Worm (Caenorhabditis elegans) whole organism, L1 larva: ENCODE data around the gene orai-1.
A peak's percentile ranks its signal among the peaks of the same experiment; 100 is the strongest.

Experiments used
- C04F5.9 ChIP-seq: sonication (generic microtip); optimal IDR thresholded peaks from 2 replicates; lab custom pipeline; 2016; ENCODE audit warnings: missing genetic modification characterization, missing compliant biosample characterization
- C16A3.4 ChIP-seq: fragments of 150-350 bp; optimal IDR thresholded peaks from 2 replicates; lab custom pipeline; 2014; ENCODE audit warnings: missing biosample characterization, missing genetic modification characterization
- Y116A8C.19 ChIP-seq: sonication (generic microtip); optimal IDR thresholded peaks from 2 replicates; lab custom pipeline; 2016; ENCODE audit warnings: missing compliant biosample characterization, missing genetic modification characterization, borderline replicate concordance
- aly-2 ChIP-seq: fragments of 150-350 bp; optimal IDR thresholded peaks from 2 replicates; lab custom pipeline; 2014; ENCODE audit warnings: missing biosample characterization, missing genetic modification characterization
- ama-1 ChIP-seq: fragments of 150-350 bp; optimal IDR thresholded peaks from 2 replicates; lab custom pipeline; 2014
- ceh-82 ChIP-seq, 3 experiments: fragments of 150-350 bp in 1 of 3; sonication (generic microtip) in 2 of 3; optimal IDR thresholded peaks; 2 replicates each; lab custom pipeline; 2014 to 2017; ENCODE audit warnings: missing biosample characterization in 3 of 3, missing genetic modification characterization in 3 of 3
- ceh-88 ChIP-seq: fragments of 200-800 bp; sonication (Bioruptor generic); IDR thresholded peaks from 2 replicates; pipeline ENCODE4 v1.3.6; 2022; ENCODE audit warnings: missing genetic modification characterization, missing compliant biosample characterization
- ceh-90 ChIP-seq: sonication (generic microtip); optimal IDR thresholded peaks from 2 replicates; lab custom pipeline; 2016; ENCODE audit warnings: missing genetic modification characterization, missing compliant biosample characterization
- ces-1 ChIP-seq: fragments of 150-350 bp; optimal IDR thresholded peaks from 2 replicates; lab custom pipeline; 2014; ENCODE audit warnings: missing biosample characterization, missing genetic modification reagents, missing genetic modification characterization
- efl-1 ChIP-seq, 4 experiments: fragments of 150-350 bp; optimal IDR thresholded peaks in 3 of 4; peaks in 1 of 4; 1 replicate in 1 of 4; 2 replicates in 3 of 4; lab custom pipeline; 2014; ENCODE audit warnings: missing biosample characterization in 2 of 4, missing genetic modification characterization in 2 of 4, missing genetic modification reagents in 2 of 4
- egl-13 ChIP-seq: sonication (generic microtip); optimal IDR thresholded peaks from 2 replicates; lab custom pipeline; 2016; ENCODE audit warnings: missing genotype, missing genetic modification reagents, missing genetic modification characterization, missing compliant biosample characterization
- egl-27 ChIP-seq, 2 experiments: fragments of 150-350 bp in 1 of 2; sonication (generic microtip); optimal IDR thresholded peaks; 3 replicates each; lab custom pipeline; 2017 to 2018; ENCODE audit warnings: missing biosample characterization in 2 of 2, missing genetic modification characterization in 2 of 2, missing genetic modification reagents in 2 of 2
- elt-2 ChIP-seq: sonication (generic microtip); optimal IDR thresholded peaks from 2 replicates; lab custom pipeline; 2016; ENCODE audit warnings: missing genetic modification characterization, mild to moderate bottlenecking, inconsistent platforms, missing compliant biosample characterization, missing genetic modification reagents
- fkh-4 ChIP-seq: sonication (generic microtip); optimal IDR thresholded peaks from 2 replicates; lab custom pipeline; 2016; ENCODE audit warnings: missing compliant biosample characterization, missing genetic modification characterization, borderline replicate concordance
- fkh-8 ChIP-seq: sonication (generic microtip); optimal IDR thresholded peaks from 2 replicates; lab custom pipeline; 2016; ENCODE audit warnings: mild to moderate bottlenecking, missing genetic modification characterization, missing compliant biosample characterization
- fos-1 ChIP-seq: fragments of 150-350 bp; optimal IDR thresholded peaks from 2 replicates; lab custom pipeline; 2014; ENCODE audit warnings: missing biosample characterization, missing genetic modification characterization
- grh-1 ChIP-seq: fragments of 200-800 bp; sonication (Bioruptor generic); IDR thresholded peaks from 2 replicates; pipeline ENCODE4 v1.3.6; 2022; ENCODE audit warnings: missing genetic modification reagents, missing genetic modification characterization, missing compliant biosample characterization
- hpl-2 ChIP-seq: fragments of 150-350 bp; optimal IDR thresholded peaks from 2 replicates; lab custom pipeline; 2014; ENCODE audit warnings: missing biosample characterization, missing genetic modification reagents, missing genetic modification characterization
- irx-1 ChIP-seq: sonication (generic microtip); optimal IDR thresholded peaks from 2 replicates; lab custom pipeline; 2016; ENCODE audit warnings: missing genetic modification characterization, missing compliant biosample characterization
- isw-1 ChIP-seq: fragments of 200-800 bp; sonication (Bioruptor generic); IDR thresholded peaks from 2 replicates; pipeline ENCODE4 v1.3.6; 2022; ENCODE audit warnings: missing genetic modification characterization, missing compliant biosample characterization
- jun-1 ChIP-seq: fragments of 150-350 bp; optimal IDR thresholded peaks from 2 replicates; lab custom pipeline; 2014; ENCODE audit warnings: missing biosample characterization, missing genetic modification reagents, missing genetic modification characterization
- lin-13 ChIP-seq: fragments of 150-350 bp; optimal IDR thresholded peaks from 2 replicates; lab custom pipeline; 2014; ENCODE audit warnings: missing biosample characterization, missing genetic modification reagents, missing genetic modification characterization
- lin-15B ChIP-seq: fragments of 150-350 bp; sonication (generic microtip); optimal IDR thresholded peaks from 3 replicates; lab custom pipeline; 2014; ENCODE audit warnings: missing biosample characterization, missing genetic modification characterization
- lin-35 ChIP-seq, 2 experiments: fragments of 150-350 bp; optimal IDR thresholded peaks; 2 replicates each; lab custom pipeline; 2014; ENCODE audit warnings: missing biosample characterization in 2 of 2, missing genetic modification characterization in 2 of 2, missing genetic modification reagents in 2 of 2
- lir-3 ChIP-seq: sonication (generic microtip); optimal IDR thresholded peaks from 2 replicates; lab custom pipeline; 2016; ENCODE audit warnings: mild to moderate bottlenecking, missing genetic modification characterization, moderate library complexity, missing compliant biosample characterization; ENCODE audit not compliant: poor library complexity
- mab-9 ChIP-seq: fragments of 200-800 bp; sonication (Bioruptor generic); IDR thresholded peaks from 2 replicates; pipeline ENCODE4 v1.3.6; 2022; ENCODE audit warnings: missing genetic modification reagents, missing genetic modification characterization, missing compliant biosample characterization
- mdl-1 ChIP-seq, 2 experiments: fragments of 150-350 bp; optimal IDR thresholded peaks; 2 replicates each; lab custom pipeline; 2014 to 2017; ENCODE audit warnings: missing biosample characterization in 2 of 2, missing genetic modification characterization in 2 of 2, inconsistent platforms in 1 of 2
- mef-2 ChIP-seq: fragments of 150-350 bp; optimal IDR thresholded peaks from 2 replicates; lab custom pipeline; 2014; ENCODE audit warnings: missing biosample characterization, missing genetic modification characterization
- mep-1 ChIP-seq: fragments of 150-350 bp; optimal IDR thresholded peaks from 2 replicates; lab custom pipeline; 2014; ENCODE audit warnings: missing biosample characterization, missing genetic modification characterization
- nhr-19 ChIP-seq: fragments of 200-800 bp; sonication (Bioruptor generic); conservative IDR thresholded peaks from 2 replicates; pipeline ENCODE4 v1.3.6; 2022; ENCODE audit warnings: missing genetic modification characterization, missing compliant biosample characterization
- nhr-237 ChIP-seq: fragments of 150-350 bp; optimal IDR thresholded peaks from 2 replicates; lab custom pipeline; 2014; ENCODE audit warnings: missing biosample characterization, missing genetic modification characterization
- nhr-28 ChIP-seq: fragments of 150-350 bp; optimal IDR thresholded peaks from 2 replicates; lab custom pipeline; 2014; ENCODE audit warnings: missing biosample characterization, missing genetic modification characterization
- nhr-47 ChIP-seq: sonication (generic microtip); optimal IDR thresholded peaks from 2 replicates; lab custom pipeline; 2016; ENCODE audit warnings: mild to moderate bottlenecking, missing genetic modification characterization, moderate library complexity, missing compliant biosample characterization
- nhr-71 ChIP-seq: sonication (generic microtip); optimal IDR thresholded peaks from 2 replicates; lab custom pipeline; 2016; ENCODE audit warnings: mild to moderate bottlenecking, missing genetic modification characterization, moderate library complexity, missing compliant biosample characterization
- nhr-76 ChIP-seq: sonication (generic microtip); optimal IDR thresholded peaks from 2 replicates; lab custom pipeline; 2017; ENCODE audit warnings: missing biosample characterization, missing genetic modification characterization
- nhr-77 ChIP-seq: fragments of 150-350 bp; optimal IDR thresholded peaks from 2 replicates; lab custom pipeline; 2014; ENCODE audit warnings: missing biosample characterization, missing genetic modification characterization
- nhr-84 ChIP-seq: sonication (generic microtip); optimal IDR thresholded peaks from 2 replicates; lab custom pipeline; 2017; ENCODE audit warnings: missing biosample characterization, missing genetic modification characterization
- nhr-85 ChIP-seq: sonication (generic microtip); peaks from one replicate; lab custom pipeline; 2016; ENCODE audit warnings: missing genetic modification characterization, inconsistent platforms, missing compliant biosample characterization
- nhr-90 ChIP-seq: sonication (generic microtip); optimal IDR thresholded peaks from 2 replicates; lab custom pipeline; 2016; ENCODE audit warnings: mild to moderate bottlenecking, missing genetic modification characterization, missing compliant biosample characterization; ENCODE audit not compliant: poor library complexity
- pag-3 ChIP-seq: sonication (generic microtip); optimal IDR thresholded peaks from 2 replicates; lab custom pipeline; 2017; ENCODE audit warnings: missing genetic modification characterization, mild to moderate bottlenecking, missing compliant biosample characterization, antibody characterized with exemption, borderline replicate concordance; ENCODE audit not compliant: insufficient read depth
- pax-3 ChIP-seq: fragments of 200-800 bp; sonication (Bioruptor generic); optimal IDR thresholded peaks from 2 replicates; lab custom pipeline; 2018; ENCODE audit warnings: mild to moderate bottlenecking, missing genetic modification characterization, moderate library complexity, missing compliant biosample characterization
- pqm-1 ChIP-seq: sonication (generic microtip); optimal IDR thresholded peaks from 3 replicates; lab custom pipeline; 2017; ENCODE audit warnings: missing biosample characterization, missing genetic modification characterization
- rnt-1 ChIP-seq: sonication (generic microtip); optimal IDR thresholded peaks from 2 replicates; lab custom pipeline; 2016; ENCODE audit warnings: mild to moderate bottlenecking, missing genetic modification characterization, moderate library complexity, missing compliant biosample characterization
- skn-1 ChIP-seq: fragments of 150-350 bp; optimal IDR thresholded peaks from 2 replicates; lab custom pipeline; 2014; ENCODE audit warnings: missing biosample characterization, missing genetic modification characterization
- snpc-4 ChIP-seq: fragments of 150-350 bp; optimal IDR thresholded peaks from 2 replicates; lab custom pipeline; 2014; ENCODE audit warnings: missing biosample characterization, missing genetic modification characterization
- snu-23 ChIP-seq: sonication (generic microtip); optimal IDR thresholded peaks from 2 replicates; lab custom pipeline; 2016; ENCODE audit warnings: missing genetic modification characterization, missing compliant biosample characterization
- sptf-1 ChIP-seq: fragments of 150-350 bp; optimal IDR thresholded peaks from 2 replicates; lab custom pipeline; 2014; ENCODE audit warnings: missing biosample characterization, missing genetic modification characterization
- swsn-7 ChIP-seq: sonication (generic microtip); optimal IDR thresholded peaks from 2 replicates; lab custom pipeline; 2016; ENCODE audit warnings: missing genetic modification characterization, missing compliant biosample characterization
- tbx-2 ChIP-seq: sonication (generic microtip); optimal IDR thresholded peaks from 2 replicates; lab custom pipeline; 2016; ENCODE audit warnings: missing genetic modification characterization, missing compliant biosample characterization
- tlp-1 ChIP-seq: fragments of 150-350 bp; optimal IDR thresholded peaks from 2 replicates; lab custom pipeline; 2014; ENCODE audit warnings: missing biosample characterization, missing genetic modification characterization
- unc-130 ChIP-seq: fragments of 150-350 bp; optimal IDR thresholded peaks from 2 replicates; lab custom pipeline; 2017; ENCODE audit warnings: missing biosample characterization, missing genetic modification characterization, inconsistent platforms
- unc-86 ChIP-seq: sonication (generic microtip); optimal IDR thresholded peaks from 2 replicates; lab custom pipeline; 2016; ENCODE audit warnings: missing genetic modification characterization, missing compliant biosample characterization
- vab-15 ChIP-seq: sonication (generic microtip); optimal IDR thresholded peaks from 2 replicates; lab custom pipeline; 2017; ENCODE audit warnings: missing genotype, mild to moderate bottlenecking, missing genetic modification characterization, missing compliant biosample characterization
- zip-4 ChIP-seq: fragments of 200-800 bp; sonication (Bioruptor generic); optimal IDR thresholded peaks from 2 replicates; lab custom pipeline; 2018; ENCODE audit warnings: mild to moderate bottlenecking, missing genetic modification characterization, moderate library complexity, missing compliant biosample characterization

orai-1 gene

DNA sequence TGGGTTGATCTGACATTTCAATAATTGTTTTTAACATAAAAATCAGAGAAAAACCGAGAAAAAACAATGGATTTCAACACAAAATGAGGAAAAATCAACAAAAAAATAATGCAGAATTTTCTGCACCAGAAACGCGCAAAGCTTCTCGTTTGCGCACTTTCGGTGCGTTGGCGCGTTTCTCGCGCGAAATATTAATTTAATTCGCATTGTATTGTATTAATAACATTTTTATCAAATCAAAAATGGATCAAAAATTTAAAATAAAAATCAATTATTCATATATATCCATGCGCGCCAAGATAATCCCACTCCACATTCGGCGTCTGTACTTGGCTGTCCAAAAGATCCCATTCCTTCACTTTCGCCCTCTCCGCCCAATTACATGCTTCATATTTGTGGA, 11.9 kb upstream of the orai-1 start, which contains the start of gene fem-2 (continued):
- TF ChIP-seq ceh-90 (tag; lab: Kevin White, UChicago) (no peak), mep-1 (tag; lab: Kevin White, UChicago) (peak; percentile 79), mef-2 (no peak), fos-1 (tag; lab: Kevin White, UChicago) (no peak), skn-1 (tag; lab: Kevin White, UChicago) (no peak), nhr-85 (peak; percentile 76), isw-1 (peak; percentile 16; the same call in 1 of the 2 replicates), egl-27 (tag; optimal IDR thresholded peaks at IDR 0.05; lab: Kevin White, UChicago) (no peak), swsn-7 (tag; lab: Kevin White, UChicago) (peak; percentile 52), pag-3 (tag; lab: Kevin White, UChicago) (no peak), pax-3 (tag; lab: Kevin White, UChicago) (no peak), nhr-76 (no peak), mab-9 (GFP tag; lab: Robert Waterston, UW) (no peak), rnt-1 (peak; percentile 24), nhr-77 (tag; lab: Kevin White, UChicago) (no peak), nhr-90 (peak; percentile 57), unc-130 (tag; lab: Kevin White, UChicago) (peak; percentile 22), elt-2 (tag; lab: Kevin White, UChicago) (no peak), nhr-19 (GFP tag; lab: Robert Waterston, UW) (peak; percentile 36), nhr-28 (tag; lab: Kevin White, UChicago) (no peak), fkh-4 (tag; lab: Kevin White, UChicago) (no peak), snpc-4 (tag; lab: Kevin White, UChicago) (no peak), lin-15B (tag; lab: Kevin White, UChicago) (no peak), C16A3.4 (tag; lab: Kevin White, UChicago) (peak; percentile 46), irx-1 (tag; lab: Kevin White, UChicago) (no peak), nhr-237 (tag; lab: Kevin White, UChicago) (no peak), grh-1 (GFP tag; lab: Robert Waterston, UW) (no peak), sptf-1 (tag; lab: Kevin White, UChicago) (no peak), lin-35 (GFP tag; optimal IDR thresholded peaks at IDR 0.05; lab: Kevin White, UChicago) (peak; percentile 58 to 67), ces-1 (no peak), mdl-1 (tag; optimal IDR thresholded peaks at IDR 0.05; lab: Kevin White, UChicago) (peak in 1 of 2 experiments; percentile 15), unc-86 (tag; lab: Kevin White, UChicago) (peak; percentile 5), hpl-2 (GFP tag; lab: Kevin White, UChicago) (no peak), egl-13 (no peak), lin-13 (GFP tag; lab: Kevin White, UChicago) (peak; percentile 26), pqm-1 (tag; lab: Kevin White, UChicago) (no peak), ama-1 (no peak), nhr-47 (peak; percentile 66), vab-15 (no peak), nhr-84 (tag; lab: Kevin White, UChicago) (no peak), fkh-8 (tag; lab: Kevin White, UChicago) (peak; percentile 1), Y116A8C.19 (tag; lab: Kevin White, UChicago) (no peak), ceh-88 (GFP tag; lab: Robert Waterston, UW) (no peak), tbx-2 (tag; lab: Kevin White, UChicago) (peak; percentile 43), efl-1 (optimal IDR thresholded peaks at IDR 0.05; lab: Kevin White, UChicago) (peak; percentile 32 to 47), efl-1 (GFP tag; optimal IDR thresholded peaks at IDR 0.05 in 1 of 2; lab: Kevin White, UChicago) (peak; percentile 52 to 90), zip-4 (peak; percentile 9), aly-2 (tag; lab: Kevin White, UChicago) (no peak), ceh-82 (tag; optimal IDR thresholded peaks at IDR 0.05; lab: Kevin White, UChicago) (peak; percentile 30 to 63 (median 38)), nhr-71 (tag; lab: Kevin White, UChicago) (peak; percentile 64), tlp-1 (tag; lab: Kevin White, UChicago) (no peak), snu-23 (GFP tag; lab: Kevin White, UChicago) (peak; percentile 62), lir-3 (no peak), jun-1 (no peak), C04F5.9 (tag; lab: Kevin White, UChicago) (no peak)
